Fruit fly (Drosophila melanogaster) whole organism, adult: ENCODE measurements around the gene CG6739.
A peak's percentile ranks its signal among the peaks of the same experiment; 100 is the strongest.

ENCODE experiments used
- CG11617 ChIP-seq: fragments of 200-800 bp; sonication (Bioruptor generic); optimal IDR thresholded peaks from 2 replicates; lab custom pipeline; 2017; ENCODE audit warnings: mild to moderate bottlenecking, missing biosample characterization, missing genetic modification reagents, missing genetic modification characterization
- CG14711 ChIP-seq: fragments of 200-800 bp; sonication (Bioruptor generic); optimal IDR thresholded peaks from 2 replicates; lab custom pipeline; 2018; ENCODE audit warnings: missing biosample characterization, mild to moderate bottlenecking, missing genetic modification characterization, moderate library complexity
- CG1620 ChIP-seq: fragments of 200-800 bp; sonication (Bioruptor generic); optimal IDR thresholded peaks from 2 replicates; lab custom pipeline; 2016; ENCODE audit warnings: missing biosample characterization, missing genetic modification characterization
- CG33017 ChIP-seq: fragments of 200-800 bp; sonication (Bioruptor generic); optimal IDR thresholded peaks from 2 replicates; lab custom pipeline; 2018; ENCODE audit warnings: missing biosample characterization, mild to moderate bottlenecking, missing genetic modification characterization, moderate library complexity
- CG5204 ChIP-seq: fragments of 200-800 bp; sonication (Bioruptor generic); optimal IDR thresholded peaks from 2 replicates; lab custom pipeline; 2016; ENCODE audit warnings: missing biosample characterization, missing genetic modification characterization
- CG7045 ChIP-seq: fragments of 200-800 bp; sonication (Bioruptor generic); optimal IDR thresholded peaks from 2 replicates; lab custom pipeline; 2017; ENCODE audit warnings: missing biosample characterization, mild to moderate bottlenecking, missing genetic modification characterization
- CG7101 ChIP-seq: fragments of 200-800 bp; sonication (Bioruptor generic); optimal IDR thresholded peaks from 2 replicates; lab custom pipeline; 2018; ENCODE audit warnings: missing biosample characterization, mild to moderate bottlenecking, missing genetic modification characterization, moderate library complexity
- Clk ChIP-seq: fragments of 200-800 bp; sonication (Bioruptor generic); optimal IDR thresholded peaks from 2 replicates; lab custom pipeline; 2017; ENCODE audit warnings: missing biosample characterization, missing genetic modification characterization
- Crg-1 ChIP-seq: fragments of 200-800 bp; sonication (Bioruptor generic); optimal IDR thresholded peaks from 2 replicates; lab custom pipeline; 2016; ENCODE audit warnings: missing biosample characterization, missing genetic modification characterization
- Hr96 ChIP-seq: fragments of 200-800 bp; sonication (Bioruptor generic); optimal IDR thresholded peaks from 2 replicates; lab custom pipeline; 2016; ENCODE audit warnings: missing biosample characterization, missing genetic modification characterization
- Mnt ChIP-seq: fragments of 200-800 bp; sonication (Bioruptor generic); optimal IDR thresholded peaks from 2 replicates; lab custom pipeline; 2016; ENCODE audit warnings: missing biosample characterization, mild to moderate bottlenecking, missing genetic modification characterization
- bab1 ChIP-seq: fragments of 200-800 bp; sonication (Bioruptor generic); optimal IDR thresholded peaks from 3 replicates; lab custom pipeline; 2019; ENCODE audit warnings: missing biosample characterization, mild to moderate bottlenecking, missing genetic modification characterization, moderate library complexity
- cic ChIP-seq: fragments of 200-800 bp; sonication (Bioruptor generic); optimal IDR thresholded peaks from 2 replicates; lab custom pipeline; 2017; ENCODE audit warnings: missing biosample characterization, mild to moderate bottlenecking, missing genetic modification characterization, moderate library complexity
- cnc ChIP-seq, 2 experiments: fragments of >200 bp; optimal IDR thresholded peaks; 2 replicates each; lab custom pipeline; 2017
- kay ChIP-seq: fragments of 200-800 bp; sonication (Bioruptor generic); peaks from one replicate; lab custom pipeline; 2016; ENCODE audit warnings: missing biosample characterization, missing genetic modification characterization, borderline replicate concordance
- ovo ChIP-seq: fragments of 200-800 bp; sonication (Bioruptor generic); optimal IDR thresholded peaks from 2 replicates; lab custom pipeline; 2016; ENCODE audit warnings: missing biosample characterization, missing genetic modification characterization
- pad ChIP-seq: fragments of 200-800 bp; sonication (Bioruptor generic); optimal IDR thresholded peaks from 3 replicates; lab custom pipeline; 2017; ENCODE audit warnings: missing biosample characterization, missing genetic modification characterization, mild to moderate bottlenecking, moderate library complexity, missing genetic modification reagents
- tj ChIP-seq: fragments of 200-800 bp; sonication (Bioruptor generic); optimal IDR thresholded peaks from 3 replicates; lab custom pipeline; 2017; ENCODE audit warnings: missing biosample characterization, mild to moderate bottlenecking, missing genetic modification characterization, moderate library complexity
- toe ChIP-seq: fragments of 200-800 bp; sonication (Bioruptor generic); optimal IDR thresholded peaks from 2 replicates; lab custom pipeline; 2016; ENCODE audit warnings: missing biosample characterization, missing genetic modification characterization

CG6739 gene

DNA sequence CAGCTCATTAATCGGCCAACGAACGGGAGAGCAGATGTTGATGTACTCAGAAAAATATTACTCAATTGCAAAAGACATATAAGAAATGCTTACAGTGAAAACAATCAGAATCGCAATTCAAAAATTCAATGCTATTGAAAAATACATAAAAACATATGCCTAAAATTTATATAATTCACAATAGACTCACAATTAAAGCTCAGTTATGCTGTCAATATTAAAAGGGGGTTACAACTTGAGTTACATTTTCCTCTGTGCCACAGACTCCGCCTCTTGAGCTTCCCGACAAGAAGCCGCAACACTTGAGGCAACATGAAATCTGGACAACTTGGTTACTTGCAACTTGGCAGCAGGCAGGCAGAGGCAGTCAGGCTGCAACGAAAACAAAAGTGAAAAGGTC is 3.4 kb downstream of the CG6739 start:
- TF ChIP-seq tj (no peak), kay (GFP tag; lab: Kevin White, UChicago) (no peak), pad (no peak), CG11617 (GFP tag; lab: Kevin White, UChicago) (no peak), toe (GFP tag; lab: Kevin White, UChicago) (no peak), CG5204 (GFP tag; lab: Kevin White, UChicago) (no peak), CG14711 (no peak), cic (GFP tag; lab: Kevin White, UChicago) (no peak)

DNA sequence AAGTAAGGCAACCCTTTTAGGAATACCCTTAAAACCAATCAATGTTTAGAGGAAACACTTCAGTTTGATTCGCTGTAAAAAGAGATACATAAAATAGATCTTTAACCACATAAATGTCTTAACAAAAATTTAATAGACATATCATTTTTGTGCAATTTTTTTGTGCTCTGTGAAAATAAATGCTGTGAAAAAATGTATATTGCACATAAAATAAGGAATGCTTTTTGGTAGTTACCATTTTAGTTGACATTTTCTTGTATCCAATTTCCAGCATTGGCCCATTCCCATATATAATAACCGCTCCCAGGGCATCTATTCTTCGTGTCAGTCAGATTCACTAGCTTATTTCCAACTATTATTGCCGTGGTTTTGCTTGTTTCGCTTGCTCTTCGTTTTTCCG is 4.0 kb downstream of the CG6739 start:
- TF ChIP-seq CG11617 (GFP tag; lab: Kevin White, UChicago) (no peak), CG14711 (no peak), bab1 (GFP tag; lab: Kevin White, UChicago) (no peak), CG33017 (no peak), tj (no peak), cnc (optimal IDR thresholded peaks at IDR 0.05; lab: Kevin White, UChicago) (no peak)

DNA sequence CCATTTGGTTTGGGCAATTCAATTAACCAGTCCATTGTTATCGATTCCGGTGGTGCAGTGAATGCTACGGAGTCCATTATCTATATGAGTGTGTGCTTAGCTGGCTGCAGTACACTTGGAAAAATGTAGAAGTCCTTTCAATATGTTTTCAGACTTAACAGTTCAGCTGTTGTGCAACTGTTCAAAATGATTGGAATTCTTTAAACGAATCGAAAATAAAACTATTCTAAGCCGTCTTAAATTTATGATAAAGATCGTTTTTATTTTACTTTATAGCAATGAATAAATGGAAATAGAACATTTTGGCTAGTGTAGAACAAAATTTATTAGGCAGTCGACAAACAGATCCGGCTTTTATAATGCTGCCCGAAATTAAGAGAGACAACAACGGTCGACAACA is 8.6 kb downstream of the CG6739 start:
- TF ChIP-seq CG7101 (tag; lab: Kevin White, UChicago) (no peak), Crg-1 (GFP tag; lab: Kevin White, UChicago) (no peak), cnc (optimal IDR thresholded peaks at IDR 0.05; lab: Kevin White, UChicago) (no peak), kay (GFP tag; lab: Kevin White, UChicago) (no peak), pad (no peak), CG5204 (GFP tag; lab: Kevin White, UChicago) (no peak), bab1 (GFP tag; lab: Kevin White, UChicago) (no peak), Clk (GFP tag; lab: Kevin White, UChicago) (no peak), ovo (no peak), Hr96 (GFP tag; lab: Kevin White, UChicago) (no peak), CG1620 (GFP tag; lab: Kevin White, UChicago) (no peak), CG11617 (GFP tag; lab: Kevin White, UChicago) (no peak), tj (no peak), CG7045 (GFP tag; lab: Kevin White, UChicago) (no peak), CG14711 (no peak), toe (GFP tag; lab: Kevin White, UChicago) (no peak), Mnt (no peak)

DNA sequence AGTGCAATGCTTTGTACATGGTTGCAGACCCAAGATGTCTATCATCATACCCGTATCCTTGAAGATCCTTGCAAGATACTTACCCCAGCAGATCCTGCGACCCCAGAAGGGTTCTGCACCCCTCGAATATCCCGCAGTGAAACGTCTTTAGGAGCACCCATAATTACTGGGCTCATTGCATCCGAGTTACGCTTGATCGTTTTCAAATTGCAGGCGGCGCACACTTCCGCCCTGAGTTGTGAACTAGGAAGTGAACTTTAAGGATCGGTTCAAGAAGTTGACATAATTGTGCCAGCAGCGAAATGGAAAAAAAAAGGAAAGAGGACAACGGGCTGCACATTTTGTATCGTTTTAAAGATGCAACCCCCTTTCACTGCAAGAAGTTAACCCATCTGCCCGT is 10.4 kb downstream of the CG6739 start:
- TF ChIP-seq CG5204 (GFP tag; lab: Kevin White, UChicago), result no peak

DNA sequence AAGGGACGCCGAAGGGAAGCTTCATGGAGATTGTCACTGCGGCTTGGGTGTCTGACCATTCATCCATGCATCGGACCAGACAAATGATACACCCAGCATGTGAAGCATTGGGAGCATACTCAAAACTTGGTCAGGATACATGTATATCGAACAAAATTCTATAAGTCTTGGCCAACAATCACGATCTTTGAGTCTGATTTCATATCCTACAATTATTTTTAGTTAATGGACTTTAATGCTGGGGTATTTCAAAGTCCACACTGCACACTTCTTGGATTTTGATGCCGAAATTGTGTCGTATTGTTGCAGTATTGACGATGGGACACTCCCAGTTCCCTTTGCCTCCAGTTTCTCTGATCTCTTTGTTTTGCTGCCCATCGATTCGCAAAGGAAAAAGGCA is 11.0 kb downstream of the CG6739 start:
- TF ChIP-seq CG7101 (tag; lab: Kevin White, UChicago) (no peak), Hr96 (GFP tag; lab: Kevin White, UChicago) (no peak), CG5204 (GFP tag; lab: Kevin White, UChicago) (no peak), ovo (no peak), CG33017 (no peak), CG14711 (no peak), Crg-1 (GFP tag; lab: Kevin White, UChicago) (no peak), toe (GFP tag; lab: Kevin White, UChicago) (no peak), CG11617 (GFP tag; lab: Kevin White, UChicago) (no peak), pad (no peak), Clk (GFP tag; lab: Kevin White, UChicago) (no peak), Mnt (no peak), cic (GFP tag; lab: Kevin White, UChicago) (no peak), CG1620 (GFP tag; lab: Kevin White, UChicago) (no peak)

DNA sequence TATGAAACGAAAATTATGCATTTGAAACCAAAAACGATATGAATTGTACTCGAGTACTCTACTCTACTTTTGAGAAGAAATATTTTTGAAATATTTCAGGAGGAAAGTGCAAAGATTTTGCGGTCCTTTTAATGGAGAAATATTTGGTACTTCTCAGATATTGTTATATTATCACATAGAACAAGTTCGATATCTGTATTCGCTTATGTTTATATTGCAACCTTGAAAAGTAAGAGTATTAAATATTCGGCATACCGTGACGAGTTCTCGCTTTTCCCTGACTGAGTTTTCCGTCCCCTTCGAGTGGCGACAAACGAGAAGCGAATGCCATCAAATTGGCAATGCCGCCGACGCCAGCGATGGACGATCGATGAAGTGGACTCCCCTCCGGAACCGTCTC is 13.5 kb downstream of the CG6739 start:
- TF ChIP-seq CG5204 (GFP tag; lab: Kevin White, UChicago), result no peak
- no peak for TF ChIP-seq CG14711
- no peak for TF ChIP-seq cnc (optimal IDR thresholded peaks at IDR 0.05; lab: Kevin White, UChicago)
- TF ChIP-seq toe (GFP tag; lab: Kevin White, UChicago), result no peak
- no peak for TF ChIP-seq CG7101 (tag; lab: Kevin White, UChicago)
- TF ChIP-seq cic (GFP tag; lab: Kevin White, UChicago), result no peak
- no peak for TF ChIP-seq tj
- TF ChIP-seq CG7045 (GFP tag; lab: Kevin White, UChicago), result no peak
- no peak for TF ChIP-seq Clk (GFP tag; lab: Kevin White, UChicago)
- no peak for TF ChIP-seq ovo
- TF ChIP-seq CG1620 (GFP tag; lab: Kevin White, UChicago), result no peak
- no peak for TF ChIP-seq CG11617 (GFP tag; lab: Kevin White, UChicago)
- no peak for TF ChIP-seq CG33017
- no peak for TF ChIP-seq kay (GFP tag; lab: Kevin White, UChicago)
- no peak for TF ChIP-seq Hr96 (GFP tag; lab: Kevin White, UChicago)

DNA sequence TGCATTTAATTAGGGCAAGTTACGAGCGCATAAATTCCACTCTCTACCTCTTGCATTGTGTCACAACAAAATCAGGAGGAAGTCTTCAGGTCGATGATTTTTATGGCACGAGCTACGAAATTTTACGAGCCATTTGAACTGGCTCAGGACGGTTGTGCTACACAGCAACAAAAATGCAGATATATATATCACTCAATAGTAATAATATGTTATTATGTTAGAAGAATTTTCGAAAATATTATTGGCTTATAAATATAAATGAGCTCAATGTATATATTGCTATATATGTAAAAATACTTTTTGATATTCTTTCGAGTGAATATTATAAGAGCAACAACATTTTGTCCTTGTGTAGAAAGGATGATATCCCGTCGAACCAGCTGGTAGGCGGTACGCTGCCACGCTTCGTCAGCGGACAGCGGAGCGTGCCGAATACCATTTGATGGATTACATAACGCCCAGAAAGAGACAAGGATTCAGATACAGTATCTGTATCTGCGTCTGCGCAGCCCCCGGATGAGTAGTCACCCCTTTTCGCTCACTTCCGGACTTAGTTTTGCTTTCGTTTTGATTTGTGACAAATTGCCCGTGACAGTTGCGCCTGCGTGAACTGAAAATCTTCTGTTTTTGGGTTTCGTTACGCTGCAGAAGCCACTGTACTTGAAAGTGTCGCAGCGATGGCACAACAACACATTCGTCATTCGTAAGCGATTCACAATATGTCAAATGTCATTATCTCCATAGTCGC is 16.1 kb downstream of the CG6739 start:
- TF ChIP-seq CG33017, result no peak
- TF ChIP-seq kay (GFP tag; lab: Kevin White, UChicago), result peak; percentile 61

DNA sequence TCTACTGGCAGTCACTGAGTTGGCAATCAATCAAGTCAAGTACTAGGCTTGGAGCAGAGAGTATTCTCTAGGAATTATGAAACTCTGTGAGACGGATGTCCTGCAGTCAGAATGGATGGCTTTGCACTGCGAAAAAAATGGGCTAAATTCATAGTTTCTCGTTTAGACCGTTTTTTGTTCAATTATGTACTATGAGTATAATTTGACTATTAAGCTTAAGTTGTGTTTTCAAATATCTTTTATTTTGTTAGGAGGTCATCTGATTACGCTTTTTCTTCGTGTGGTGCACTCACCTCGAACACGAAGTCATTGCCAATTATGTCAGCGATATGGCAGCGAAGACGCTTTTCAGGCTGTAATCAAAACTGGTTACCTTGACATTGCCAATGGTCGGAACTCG is 19.3 kb downstream of the CG6739 start:
- no peak for TF ChIP-seq toe (GFP tag; lab: Kevin White, UChicago)
- no peak for TF ChIP-seq CG14711
